Fruit fly (Drosophila melanogaster) whole organism, embryonic: ENCODE results near the gene UbcE2H.

Experiments
- Antp ChIP-seq: fragments of 200-800 bp; sonication (Bioruptor generic); optimal IDR thresholded peaks from 3 replicates; lab custom pipeline; 2016; ENCODE audit warnings: missing biosample characterization, missing genetic modification characterization
- CG11398 ChIP-seq: fragments of 200-800 bp; sonication (Bioruptor generic); optimal IDR thresholded peaks from 2 replicates; lab custom pipeline; 2016; ENCODE audit warnings: missing biosample characterization, missing genetic modification characterization
- CG11504 ChIP-seq: fragments of 200-800 bp; sonication (Bioruptor generic); optimal IDR thresholded peaks from 3 replicates; lab custom pipeline; 2019; ENCODE audit warnings: missing biosample characterization, mild to moderate bottlenecking, missing genetic modification characterization, moderate library complexity
- CG11695 ChIP-seq: fragments of 200-800 bp; sonication (Bioruptor generic); IDR thresholded peaks from 3 replicates; pipeline ENCODE4 v1.3.6; 2022; ENCODE audit warnings: missing biosample characterization, missing genetic modification characterization
- CG13775 ChIP-seq: fragments of 200-800 bp; sonication (Bioruptor generic); optimal IDR thresholded peaks from 3 replicates; lab custom pipeline; 2017; ENCODE audit warnings: missing biosample characterization, mild to moderate bottlenecking, missing genetic modification characterization
- CG14860 ChIP-seq: fragments of 200-800 bp; sonication (Bioruptor generic); IDR thresholded peaks from 3 replicates; pipeline ENCODE4 v1.3.6; 2022; ENCODE audit warnings: missing biosample characterization, missing genetic modification characterization; ENCODE audit not compliant: partially characterized antibody
- CG17912 ChIP-seq: fragments of 200-800 bp; sonication (Bioruptor generic); optimal IDR thresholded peaks from 2 replicates; lab custom pipeline; 2018; ENCODE audit warnings: missing biosample characterization, mild to moderate bottlenecking, missing genetic modification characterization
- CG32532 ChIP-seq: fragments of 200-800 bp; sonication (Bioruptor generic); IDR thresholded peaks from 2 replicates; pipeline ENCODE4 v1.3.6; 2022; ENCODE audit warnings: missing biosample characterization, missing genetic modification characterization
- CG7839 ChIP-seq: fragments of 200-800 bp; sonication (Bioruptor generic); optimal IDR thresholded peaks from 3 replicates; lab custom pipeline; 2018; ENCODE audit warnings: missing biosample characterization, mild to moderate bottlenecking, missing genetic modification characterization, moderate library complexity
- CG7963 ChIP-seq: fragments of 200-800 bp; sonication (Bioruptor generic); IDR thresholded peaks from 3 replicates; pipeline ENCODE4 v1.3.6; 2022; ENCODE audit warnings: missing biosample characterization, missing genetic modification characterization; ENCODE audit not compliant: partially characterized antibody
- Dek ChIP-seq: fragments of 200-800 bp; sonication (Bioruptor generic); optimal IDR thresholded peaks from 3 replicates; lab custom pipeline; 2019; ENCODE audit warnings: missing biosample characterization, mild to moderate bottlenecking, missing genetic modification characterization, moderate library complexity
- Dll ChIP-seq: fragments of 200-800 bp; sonication (Bioruptor generic); IDR thresholded peaks from 4 replicates; pipeline ENCODE4 v1.3.6; 2022; ENCODE audit warnings: missing biosample characterization, missing genetic modification characterization; ENCODE audit not compliant: partially characterized antibody
- Dref ChIP-seq: fragments of 200-800 bp; sonication (Bioruptor generic); IDR thresholded peaks from 2 replicates; pipeline ENCODE4 v1.3.6; 2022; ENCODE audit warnings: missing biosample characterization, missing genetic modification characterization
- Fer1 ChIP-seq: fragments of 200-800 bp; sonication (Bioruptor generic); optimal IDR thresholded peaks from 2 replicates; lab custom pipeline; 2017; ENCODE audit warnings: missing biosample characterization, mild to moderate bottlenecking, missing genetic modification characterization
- HLHmδ ChIP-seq: fragments of 200-800 bp; sonication (Bioruptor generic); optimal IDR thresholded peaks from 2 replicates; lab custom pipeline; 2018; ENCODE audit warnings: missing biosample characterization, mild to moderate bottlenecking, missing genetic modification characterization, moderate library complexity
- Lpt ChIP-seq: fragments of >200 bp; optimal IDR thresholded peaks from 2 replicates; lab custom pipeline; 2018; ENCODE audit warnings: missing biosample characterization, missing genetic modification characterization
- Max ChIP-seq: fragments of 200-800 bp; sonication (Bioruptor generic); optimal IDR thresholded peaks from 2 replicates; lab custom pipeline; 2016; ENCODE audit warnings: missing biosample characterization, mild to moderate bottlenecking, missing genetic modification characterization
- Med ChIP-seq: fragments of 200-800 bp; sonication (Bioruptor generic); peaks from one replicate; lab custom pipeline; 2016; ENCODE audit warnings: missing biosample characterization, missing genetic modification characterization, mild to moderate bottlenecking, inconsistent platforms, moderate library complexity
- NFAT ChIP-seq: fragments of 200-800 bp; sonication (Bioruptor generic); IDR thresholded peaks from 2 replicates; pipeline ENCODE4 v1.3.6; 2022; ENCODE audit warnings: missing biosample characterization, missing genetic modification characterization
- Nf-YC ChIP-seq: fragments of 200-800 bp; optimal IDR thresholded peaks from 3 replicates; lab custom pipeline; 2019; ENCODE audit warnings: missing biosample characterization, mild to moderate bottlenecking, missing genetic modification characterization, moderate library complexity
- Oli ChIP-seq: fragments of 200-800 bp; sonication (Bioruptor generic); optimal IDR thresholded peaks from 2 replicates; lab custom pipeline; 2018; ENCODE audit warnings: missing biosample characterization, mild to moderate bottlenecking, missing genetic modification characterization, moderate library complexity
- Pdp1 ChIP-seq, 2 experiments: fragments of 200-800 bp; sonication (Bioruptor generic); optimal IDR thresholded peaks; 3 replicates each; lab custom pipeline; 2016; ENCODE audit warnings: missing biosample characterization in 2 of 2, missing genetic modification characterization in 2 of 2, mild to moderate bottlenecking in 1 of 2, moderate library complexity in 1 of 2
- Rx ChIP-seq: fragments of 200-800 bp; sonication (Bioruptor generic); IDR thresholded peaks from 2 replicates; pipeline ENCODE4 v1.3.6; 2022; ENCODE audit warnings: missing biosample characterization, missing genetic modification characterization
- Ssrp ChIP-seq: fragments of 200-800 bp; sonication (Bioruptor generic); optimal IDR thresholded peaks from 2 replicates; lab custom pipeline; 2018; ENCODE audit warnings: missing biosample characterization, mild to moderate bottlenecking, missing genetic modification characterization, moderate library complexity
- Usf ChIP-seq: fragments of 200-800 bp; sonication (Bioruptor generic); optimal IDR thresholded peaks from 2 replicates; lab custom pipeline; 2017; ENCODE audit warnings: missing genotype, missing biosample characterization, missing genetic modification characterization
- abd-A ChIP-seq: fragments of 200-800 bp; sonication (Bioruptor generic); optimal IDR thresholded peaks from 3 replicates; lab custom pipeline; 2019; ENCODE audit warnings: missing biosample characterization, mild to moderate bottlenecking, missing genetic modification characterization, moderate library complexity
- ap ChIP-seq: fragments of 200-800 bp; sonication (Bioruptor generic); IDR thresholded peaks from 2 replicates; pipeline ENCODE4 v1.3.6; 2022; ENCODE audit warnings: missing biosample characterization, missing genetic modification characterization
- bsh ChIP-seq, 2 experiments: fragments of 200-800 bp; sonication (Bioruptor generic); optimal IDR thresholded peaks; 2 replicates each; lab custom pipeline; 2017 to 2018; ENCODE audit warnings: mild to moderate bottlenecking in 2 of 2, missing biosample characterization in 2 of 2, missing genetic modification characterization in 2 of 2, moderate library complexity in 1 of 2
- btn ChIP-seq: fragments of 200-800 bp; sonication (Bioruptor generic); optimal IDR thresholded peaks from 2 replicates; lab custom pipeline; 2016; ENCODE audit warnings: missing biosample characterization, missing genetic modification characterization
- dmrt11E ChIP-seq: fragments of 200-800 bp; sonication (Bioruptor generic); optimal IDR thresholded peaks from 3 replicates; lab custom pipeline; 2018; ENCODE audit warnings: missing biosample characterization, mild to moderate bottlenecking, missing genetic modification characterization, moderate library complexity
- dpn ChIP-seq, 2 experiments: fragments of 200-800 bp; sonication (Bioruptor generic); optimal IDR thresholded peaks; 3 replicates each; lab custom pipeline; 2016; ENCODE audit warnings: missing biosample characterization in 2 of 2, missing genetic modification characterization in 2 of 2
- ewg ChIP-seq: fragments of 200-800 bp; sonication (Bioruptor generic); optimal IDR thresholded peaks from 3 replicates; lab custom pipeline; 2017; ENCODE audit warnings: mild to moderate bottlenecking, missing biosample characterization, missing genetic modification reagents, missing genetic modification characterization
- exex ChIP-seq: fragments of 200-800 bp; sonication (Bioruptor generic); optimal IDR thresholded peaks from 4 replicates; lab custom pipeline; 2018; ENCODE audit warnings: missing biosample characterization, mild to moderate bottlenecking, missing genetic modification characterization, moderate library complexity
- fru ChIP-seq: fragments of >200 bp; optimal IDR thresholded peaks from 2 replicates; lab custom pipeline; 2017
- gem ChIP-seq: fragments of 200-800 bp; sonication (Bioruptor generic); optimal IDR thresholded peaks from 2 replicates; lab custom pipeline; 2019; ENCODE audit warnings: missing biosample characterization, mild to moderate bottlenecking, missing genetic modification characterization, moderate library complexity
- h ChIP-seq: fragments of >200 bp; optimal IDR thresholded peaks from 2 replicates; lab custom pipeline; 2017
- jigr1 ChIP-seq: fragments of 200-800 bp; sonication (Bioruptor generic); IDR thresholded peaks from 3 replicates; pipeline ENCODE4 v1.3.6; 2022; ENCODE audit warnings: missing biosample characterization, missing genetic modification characterization
- jing ChIP-seq: fragments of 200-800 bp; sonication (Bioruptor generic); optimal IDR thresholded peaks from 2 replicates; lab custom pipeline; 2018; ENCODE audit warnings: missing biosample characterization, mild to moderate bottlenecking, missing genetic modification characterization
- jumu ChIP-seq: fragments of 200-800 bp; sonication (Bioruptor generic); optimal IDR thresholded peaks from 3 replicates; lab custom pipeline; 2016; ENCODE audit warnings: missing biosample characterization, missing genetic modification characterization
- lov ChIP-seq, 2 experiments: fragments of 200-800 bp in 1 of 2; fragments of >200 bp in 1 of 2; sonication (Bioruptor generic) in 1 of 2; IDR thresholded peaks in 1 of 2; optimal IDR thresholded peaks in 1 of 2; 2 replicates in 1 of 2; 3 replicates in 1 of 2; pipeline versions ENCODE4 v1.3.6 to Lab custom; 2017 to 2022; ENCODE audit warnings: missing biosample characterization in 1 of 2, missing genetic modification characterization in 1 of 2
- nau ChIP-seq: fragments of 200-800 bp; sonication (Bioruptor generic); optimal IDR thresholded peaks from 3 replicates; lab custom pipeline; 2017; ENCODE audit warnings: missing biosample characterization, mild to moderate bottlenecking, missing genetic modification characterization, missing genetic modification reagents
- nmo ChIP-seq: fragments of 200-800 bp; sonication (Bioruptor generic); optimal IDR thresholded peaks from 2 replicates; lab custom pipeline; 2018; ENCODE audit warnings: missing biosample characterization, mild to moderate bottlenecking, missing genetic modification characterization, moderate library complexity
- org-1 ChIP-seq: fragments of 200-800 bp; sonication (Bioruptor generic); optimal IDR thresholded peaks from 2 replicates; lab custom pipeline; 2017; ENCODE audit warnings: missing biosample characterization, missing genetic modification characterization
- pnt ChIP-seq: fragments of 200-800 bp; sonication (Bioruptor generic); optimal IDR thresholded peaks from 3 replicates; lab custom pipeline; 2016; ENCODE audit warnings: missing biosample characterization, missing genetic modification characterization
- pum ChIP-seq: fragments of 200-800 bp; sonication (Bioruptor generic); optimal IDR thresholded peaks from 2 replicates; lab custom pipeline; 2016; ENCODE audit warnings: missing biosample characterization, missing genetic modification characterization
- sr ChIP-seq: fragments of 200-800 bp; sonication (Bioruptor generic); IDR thresholded peaks from 3 replicates; pipeline ENCODE4 v1.3.6; 2022; ENCODE audit warnings: missing biosample characterization, missing genetic modification characterization
- trem ChIP-seq: fragments of 200-800 bp; optimal IDR thresholded peaks from 3 replicates; lab custom pipeline; 2019; ENCODE audit warnings: missing biosample characterization, mild to moderate bottlenecking, missing genetic modification characterization, moderate library complexity
- unc-4 ChIP-seq: fragments of 200-800 bp; sonication (Bioruptor generic); IDR thresholded peaks from 2 replicates; pipeline ENCODE4 v1.3.6; 2022; ENCODE audit warnings: missing biosample characterization, missing genetic modification characterization; ENCODE audit not compliant: partially characterized antibody
- vfl ChIP-seq: fragments of 200-800 bp; sonication (Bioruptor generic); optimal IDR thresholded peaks from 2 replicates; lab custom pipeline; 2016; ENCODE audit warnings: missing biosample characterization, missing genetic modification characterization
- vnd ChIP-seq: fragments of 200-800 bp; sonication (Bioruptor generic); IDR thresholded peaks from 3 replicates; pipeline ENCODE4 v1.3.6; 2022; ENCODE audit warnings: missing biosample characterization, missing genetic modification characterization; ENCODE audit not compliant: partially characterized antibody

Gene UbcE2H

DNA sequence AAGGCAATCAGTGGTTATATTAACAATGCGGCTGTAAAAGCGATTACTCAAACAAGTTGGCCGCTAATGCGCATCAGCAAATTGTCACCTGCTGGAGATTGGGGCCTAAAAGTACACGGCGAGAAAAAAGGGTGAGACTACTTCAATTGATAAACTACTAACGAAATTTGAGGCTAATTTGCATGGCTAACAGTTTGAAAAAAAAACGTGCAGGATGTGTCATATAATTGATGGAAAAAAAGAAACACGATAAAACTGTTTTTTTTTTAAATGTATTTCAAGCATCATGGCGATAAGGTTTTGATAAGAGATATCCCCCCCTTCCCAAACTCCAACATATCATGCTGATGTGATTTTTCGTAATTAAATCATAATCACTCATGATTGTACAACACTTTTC, 18.9 kb upstream of the UbcE2H start (continued):
- TF ChIP-seq Usf (GFP tag; lab: Kevin White, UChicago) (no peak), Max (GFP tag; lab: Kevin White, UChicago) (no peak), CG17912 (no peak), unc-4 (GFP tag; lab: Robert Waterston, UW) (no peak), btn (GFP tag; lab: Kevin White, UChicago) (no peak), jigr1 (GFP tag; lab: Robert Waterston, UW) (0 out of 3 replicates have a peak, but pooled peaks have one; percentile 16), bsh (GFP tag; optimal IDR thresholded peaks at IDR 0.05; lab: Kevin White, UChicago) (no peak), lov (optimal IDR thresholded peaks at IDR 0.05; lab: Kevin White, UChicago) (no peak), lov (GFP tag; IDR thresholded peaks at IDR 0.05; lab: Robert Waterston, UW) (no peak), Med (GFP tag; lab: Kevin White, UChicago) (peak; percentile 53), Nf-YC (tag; lab: Kevin White, UChicago) (no peak), nau (GFP tag; lab: Kevin White, UChicago) (peak; percentile 27), CG11504 (tag; lab: Kevin White, UChicago) (peak; percentile 46), Ssrp (tag; lab: Kevin White, UChicago) (no peak), jing (no peak), NFAT (0 out of 2 replicates have a peak, but pooled peaks have one; percentile 3), org-1 (GFP tag; lab: Kevin White, UChicago) (no peak), nmo (peak; percentile 4), Dll (GFP tag; lab: Robert Waterston, UW) (no peak), dpn (GFP tag; optimal IDR thresholded peaks at IDR 0.05; lab: Kevin White, UChicago) (peak; percentile 7 to 52), abd-A (tag; lab: Kevin White, UChicago) (no peak), jumu (GFP tag; lab: Kevin White, UChicago) (peak; percentile 7), fru (lab: Kevin White, UChicago) (no peak), Pdp1 (GFP tag; optimal IDR thresholded peaks at IDR 0.05; lab: Kevin White, UChicago) (peak in 1 of 2 experiments; percentile 14), CG7839 (tag; lab: Kevin White, UChicago) (peak; percentile 53), Dek (tag; lab: Kevin White, UChicago) (peak; percentile 26), sr (GFP tag; lab: Robert Waterston, UW) (no peak), CG11398 (GFP tag; lab: Kevin White, UChicago) (no peak), trem (tag; lab: Kevin White, UChicago) (no peak), pum (GFP tag; lab: Kevin White, UChicago) (no peak), Fer1 (GFP tag; lab: Kevin White, UChicago) (peak; percentile 62), CG7963 (GFP tag; lab: Robert Waterston, UW) (no peak), ap (GFP tag; lab: Robert Waterston, UW) (no peak), HLHmδ (GFP tag; lab: Kevin White, UChicago) (no peak), Dref (GFP tag; lab: Robert Waterston, UW) (no peak), CG14860 (no peak), Antp (peak; percentile 5), vnd (GFP tag; lab: Robert Waterston, UW) (no peak), CG13775 (GFP tag; lab: Kevin White, UChicago) (peak; percentile 32), Oli (tag; lab: Kevin White, UChicago) (peak; percentile 25), exex (tag; lab: Kevin White, UChicago) (no peak), dmrt11E (tag; lab: Kevin White, UChicago) (no peak), h (lab: Kevin White, UChicago) (no peak), Lpt (GFP tag; lab: Kevin White, UChicago) (no peak), CG11695 (GFP tag; lab: Robert Waterston, UW) (0 out of 3 replicates have a peak, but pooled peaks have one; percentile 28), CG32532 (GFP tag; lab: Robert Waterston, UW) (peak; percentile 64; the same call in 1 of the 2 replicates), vfl (no peak), ewg (GFP tag; lab: Kevin White, UChicago) (no peak), gem (tag; lab: Kevin White, UChicago) (peak; percentile 55), Rx (no peak), pnt (GFP tag; lab: Kevin White, UChicago) (no peak)
